Worm (Caenorhabditis elegans) whole organism, L4 larva: ENCODE measurements around the gene str-78.
A peak's percentile ranks its signal among the peaks of the same experiment; 100 is the strongest.

ENCODE experiments used
- D1046.2 ChIP-seq: fragments of 200-800 bp; sonication (Bioruptor generic); IDR thresholded peaks from 2 replicates; pipeline ENCODE4 v1.3.6; 2022; ENCODE audit warnings: missing genetic modification characterization, missing compliant biosample characterization
- F49E8.2 ChIP-seq: sonication (generic microtip); optimal IDR thresholded peaks from 2 replicates; lab custom pipeline; 2016; ENCODE audit warnings: missing compliant biosample characterization, mild to moderate bottlenecking, missing genetic modification characterization, borderline replicate concordance
- T20F7.1 ChIP-seq: fragments of 200-800 bp; sonication (Bioruptor generic); optimal IDR thresholded peaks from 2 replicates; lab custom pipeline; 2018; ENCODE audit warnings: mild to moderate bottlenecking, missing genetic modification characterization, missing compliant biosample characterization
- T26A8.4 ChIP-seq: fragments of 200-800 bp; sonication (Bioruptor generic); IDR thresholded peaks from 2 replicates; pipeline ENCODE4 v1.3.6; 2022; ENCODE audit warnings: missing genetic modification characterization, missing compliant biosample characterization
- Y48G9A.11 ChIP-seq: fragments of 200-800 bp; sonication (Bioruptor generic); IDR thresholded peaks from 2 replicates; pipeline ENCODE4 v1.3.6; 2022; ENCODE audit warnings: missing genetic modification reagents, missing genetic modification characterization, missing compliant biosample characterization
- aha-1 ChIP-seq: fragments of 150-350 bp; peaks from one replicate; lab custom pipeline; 2014; ENCODE audit warnings: missing biosample characterization, missing genetic modification characterization
- attf-4 ChIP-seq: sonication (generic microtip); optimal IDR thresholded peaks from 3 replicates; lab custom pipeline; 2017; ENCODE audit warnings: missing biosample characterization, missing genetic modification characterization
- ceh-82 ChIP-seq: sonication (generic microtip); optimal IDR thresholded peaks from 2 replicates; lab custom pipeline; 2017; ENCODE audit warnings: missing biosample characterization, missing genetic modification characterization
- ces-1 ChIP-seq: fragments of 150-350 bp; sonication (generic microtip); optimal IDR thresholded peaks from 4 replicates; lab custom pipeline; 2014; ENCODE audit warnings: missing biosample characterization, missing genetic modification reagents, missing genetic modification characterization
- daf-16 ChIP-seq, 3 experiments: sonication (generic microtip); optimal IDR thresholded peaks; 2 replicates each; lab custom pipeline; 2016 to 2017; ENCODE audit warnings: missing genetic modification characterization in 3 of 3, missing genetic modification reagents in 3 of 3, mild to moderate bottlenecking in 2 of 3, missing compliant biosample characterization in 2 of 3, missing biosample characterization in 1 of 3, moderate library complexity in 1 of 3
- dmd-6 ChIP-seq: fragments of 200-800 bp; sonication (Bioruptor generic); IDR thresholded peaks from 2 replicates; pipeline ENCODE4 v1.3.6; 2022; ENCODE audit warnings: missing genetic modification reagents, missing genetic modification characterization, missing compliant biosample characterization
- egl-27 ChIP-seq: sonication (generic microtip); optimal IDR thresholded peaks from 3 replicates; lab custom pipeline; 2017; ENCODE audit warnings: missing biosample characterization, missing genetic modification reagents, missing genetic modification characterization
- fkh-10 ChIP-seq: fragments of 150-350 bp; optimal IDR thresholded peaks from 2 replicates; lab custom pipeline; 2014; ENCODE audit warnings: missing biosample characterization, missing genetic modification reagents, missing genetic modification characterization
- hif-1 ChIP-seq, 2 experiments: sonication (generic microtip); optimal IDR thresholded peaks; 2 replicates each; lab custom pipeline; 2016 to 2017; ENCODE audit warnings: missing compliant biosample characterization in 2 of 2, missing genetic modification characterization in 2 of 2, missing genetic modification reagents in 2 of 2, missing genotype in 2 of 2, mild to moderate bottlenecking in 1 of 2
- lim-7 ChIP-seq: fragments of 200-800 bp; sonication (Bioruptor generic); IDR thresholded peaks from 2 replicates; pipeline ENCODE4 v1.3.6; 2022; ENCODE audit warnings: missing genetic modification characterization, missing compliant biosample characterization
- lin-13 ChIP-seq: fragments of 150-350 bp; optimal IDR thresholded peaks from 2 replicates; lab custom pipeline; 2014; ENCODE audit warnings: missing biosample characterization, missing genetic modification reagents, missing genetic modification characterization
- nhr-102 ChIP-seq: sonication (generic microtip); optimal IDR thresholded peaks from 2 replicates; lab custom pipeline; 2016; ENCODE audit warnings: mild to moderate bottlenecking, missing genetic modification characterization, moderate library complexity, missing compliant biosample characterization
- nhr-41 ChIP-seq: fragments of 200-800 bp; sonication (Bioruptor generic); IDR thresholded peaks from 2 replicates; pipeline ENCODE4 v1.3.6; 2022; ENCODE audit warnings: missing genetic modification reagents, missing genetic modification characterization, missing compliant biosample characterization
- nhr-6 ChIP-seq: fragments of 150-350 bp; optimal IDR thresholded peaks from 2 replicates; lab custom pipeline; 2014; ENCODE audit warnings: missing biosample characterization, missing genetic modification characterization
- pha-4 ChIP-seq, 2 experiments: fragments of 150-350 bp in 1 of 2; fragments of 200-800 bp in 1 of 2; sonication (Bioruptor generic) in 1 of 2; IDR thresholded peaks in 1 of 2; optimal IDR thresholded peaks in 1 of 2; 2 replicates each; pipeline versions ENCODE4 v1.3.6 to Lab custom; 2014 to 2022; ENCODE audit warnings: missing genetic modification characterization in 2 of 2, missing genetic modification reagents in 2 of 2, missing biosample characterization in 1 of 2, missing compliant biosample characterization in 1 of 2
- saeg-2 ChIP-seq: fragments of 200-800 bp; sonication (Bioruptor generic); IDR thresholded peaks from 2 replicates; pipeline ENCODE4 v1.3.6; 2022; ENCODE audit warnings: missing genetic modification reagents, missing genetic modification characterization, missing compliant biosample characterization
- sdz-12 ChIP-seq: fragments of 200-800 bp; sonication (Bioruptor generic); optimal IDR thresholded peaks from 2 replicates; lab custom pipeline; 2018; ENCODE audit warnings: mild to moderate bottlenecking, missing genetic modification characterization, missing compliant biosample characterization
- set-16 ChIP-seq: fragments of 200-800 bp; sonication (Bioruptor generic); IDR thresholded peaks from 2 replicates; pipeline ENCODE4 v1.3.6; 2022; ENCODE audit warnings: missing genetic modification reagents, missing genetic modification characterization, missing compliant biosample characterization
- snpc-1.2 ChIP-seq: fragments of 200-800 bp; sonication (Bioruptor generic); IDR thresholded peaks from 2 replicates; pipeline ENCODE4 v1.3.6; 2022; ENCODE audit warnings: missing genetic modification reagents, missing genetic modification characterization, missing compliant biosample characterization
- snpc-4 ChIP-seq: fragments of 150-350 bp; optimal IDR thresholded peaks from 2 replicates; lab custom pipeline; 2014; ENCODE audit warnings: missing biosample characterization, missing genetic modification characterization
- spr-1 ChIP-seq: sonication (generic microtip); optimal IDR thresholded peaks from 2 replicates; lab custom pipeline; 2016; ENCODE audit warnings: mild to moderate bottlenecking, missing genetic modification characterization, missing compliant biosample characterization
- tag-97 ChIP-seq: fragments of 200-800 bp; sonication (Bioruptor generic); IDR thresholded peaks from 2 replicates; pipeline ENCODE4 v1.3.6; 2022; ENCODE audit warnings: missing genetic modification characterization, missing compliant biosample characterization
- tra-1 ChIP-seq: fragments of 200-800 bp; sonication (Bioruptor generic); IDR thresholded peaks from 2 replicates; pipeline ENCODE4 v1.3.6; 2022; ENCODE audit warnings: missing genetic modification reagents, missing genetic modification characterization, missing compliant biosample characterization
- unc-130 ChIP-seq: sonication (generic microtip); optimal IDR thresholded peaks from 2 replicates; lab custom pipeline; 2016; ENCODE audit warnings: missing genetic modification reagents, missing genetic modification characterization, missing compliant biosample characterization
- unc-62 ChIP-seq, 3 experiments: fragments of 150-350 bp in 1 of 3; sonication (generic microtip); optimal IDR thresholded peaks in 2 of 3; peaks in 1 of 3; 1 replicate in 1 of 3; 2 replicates in 2 of 3; lab custom pipeline; 2014 to 2017; ENCODE audit warnings: missing biosample characterization in 3 of 3, missing genetic modification characterization in 3 of 3, missing genetic modification reagents in 3 of 3, missing genotype in 1 of 3
- zfp-2 ChIP-seq: sonication (generic microtip); optimal IDR thresholded peaks from 2 replicates; lab custom pipeline; 2016; ENCODE audit warnings: mild to moderate bottlenecking, missing genetic modification characterization, missing compliant biosample characterization
- zfp-3 ChIP-seq: fragments of 200-800 bp; sonication (Bioruptor generic); conservative IDR thresholded peaks from 2 replicates; pipeline ENCODE4 v1.3.6; 2022; ENCODE audit warnings: missing genetic modification reagents, missing genetic modification characterization, missing compliant biosample characterization
- zip-11 ChIP-seq: fragments of 200-800 bp; sonication (Bioruptor generic); IDR thresholded peaks from 2 replicates; pipeline ENCODE4 v1.3.6; 2022; ENCODE audit warnings: missing genetic modification characterization, missing compliant biosample characterization

The str-78 gene

ce11 chrIV:15108475-15108874 is 38.5 kb downstream of the str-78 start, which contains the start of gene M199.2:
TSS of gene M199.2 (plus strand) at chrIV:15108775.
- TF ChIP-seq saeg-2 (GFP tag; lab: Robert Waterston, UW) = no peak
- TF ChIP-seq daf-16 (GFP tag; optimal IDR thresholded peaks at IDR 0.05; lab: Kevin White, UChicago) = no peak
- no peak for TF ChIP-seq daf-16 (tag; optimal IDR thresholded peaks at IDR 0.05; lab: Kevin White, UChicago)
- TF ChIP-seq T26A8.4 (GFP tag; lab: Robert Waterston, UW) = no peak
- TF ChIP-seq ces-1 (GFP tag; lab: Kevin White, UChicago) = no peak
- TF ChIP-seq unc-62 (GFP tag; optimal IDR thresholded peaks at IDR 0.05 in 1 of 2; lab: Kevin White, UChicago) = peak in 1 of 2 experiments; percentile 73
- TF ChIP-seq unc-62 (tag; optimal IDR thresholded peaks at IDR 0.05; lab: Kevin White, UChicago) = no peak
- no peak for TF ChIP-seq lin-13
- TF ChIP-seq aha-1 = peak; percentile 56

- peak; percentile 71 for TF ChIP-seq lin-13
- TF ChIP-seq snpc-4 = no peak
- peak; percentile 79 for TF ChIP-seq snpc-1.2
These were observed 39.8 kb downstream of the str-78 start for ce11 chrIV:15107218-15107617.

ce11 chrIV:15103224-15103679 is 43.8 kb downstream of the str-78 start, which contains the start of gene srt-44:
TSS of gene srt-44 (plus strand) at chrIV:15103629.
- TF ChIP-seq sdz-12 (GFP tag; lab: Kevin White, UChicago) = no peak
- no peak for TF ChIP-seq zfp-2 (tag; lab: Kevin White, UChicago)
- no peak for TF ChIP-seq tra-1 (GFP tag; lab: Robert Waterston, UW)
- TF ChIP-seq D1046.2 (GFP tag; lab: Robert Waterston, UW) = no peak
- TF ChIP-seq F49E8.2 (tag; lab: Kevin White, UChicago) = no peak
- no peak for TF ChIP-seq unc-62 (GFP tag; optimal IDR thresholded peaks at IDR 0.05 in 1 of 2; lab: Kevin White, UChicago)
- no peak for TF ChIP-seq unc-62 (tag; optimal IDR thresholded peaks at IDR 0.05; lab: Kevin White, UChicago)
- no peak for TF ChIP-seq dmd-6 (GFP tag; lab: Robert Waterston, UW)
- no peak for TF ChIP-seq pha-4 (GFP tag; IDR thresholded peaks at IDR 0.05; lab: Robert Waterston, UW)
- no peak for TF ChIP-seq pha-4 (tag; optimal IDR thresholded peaks at IDR 0.05; lab: Kevin White, UChicago)
- no peak for TF ChIP-seq Y48G9A.11
- no peak for TF ChIP-seq nhr-41
- no peak for TF ChIP-seq ces-1 (GFP tag; lab: Kevin White, UChicago)
- no peak for TF ChIP-seq ceh-82 (tag; lab: Kevin White, UChicago)
- no peak for TF ChIP-seq tag-97 (GFP tag; lab: Robert Waterston, UW)
- no peak for TF ChIP-seq egl-27 (tag; lab: Kevin White, UChicago)
- no peak for TF ChIP-seq zfp-3 (GFP tag; lab: Robert Waterston, UW)
- no peak for TF ChIP-seq spr-1 (tag; lab: Kevin White, UChicago)
- no peak for TF ChIP-seq lim-7 (GFP tag; lab: Robert Waterston, UW)
- no peak for TF ChIP-seq zip-11 (GFP tag; lab: Robert Waterston, UW)
- TF ChIP-seq hif-1 (tag; optimal IDR thresholded peaks at IDR 0.05; lab: Kevin White, UChicago) = no peak
- TF ChIP-seq, all 104 proteins: peak for 0

ce11 chrIV:15098294-15098693 is 48.7 kb downstream of the str-78 start, which contains the start of gene srt-49:
TSS of gene srt-49 (minus strand) at chrIV:15098394.
- no peak for TF ChIP-seq unc-130 (GFP tag; lab: Kevin White, UChicago)
- TF ChIP-seq lin-13 = no peak
- no peak for TF ChIP-seq attf-4
- TF ChIP-seq egl-27 (tag; lab: Kevin White, UChicago) = no peak
- TF ChIP-seq set-16 (GFP tag; lab: Robert Waterston, UW) = no peak
- no peak for TF ChIP-seq fkh-10 (GFP tag; lab: Kevin White, UChicago)
- TF ChIP-seq F49E8.2 (tag; lab: Kevin White, UChicago) = no peak
- TF ChIP-seq D1046.2 (GFP tag; lab: Robert Waterston, UW) = no peak
- TF ChIP-seq T20F7.1 (GFP tag; lab: Kevin White, UChicago) = no peak
- no peak for TF ChIP-seq T26A8.4 (GFP tag; lab: Robert Waterston, UW)
- TF ChIP-seq nhr-102 (tag; lab: Kevin White, UChicago) = no peak
- no peak for TF ChIP-seq nhr-6 (tag; lab: Kevin White, UChicago)
- no peak for TF ChIP-seq dmd-6 (GFP tag; lab: Robert Waterston, UW)
